Worm (Caenorhabditis elegans) whole organism, late embryonic: ENCODE data around the gene ugt-47.

Experiments
- C08G9.2 ChIP-seq: sonication (generic microtip); optimal IDR thresholded peaks from 2 replicates; lab custom pipeline; 2016; ENCODE audit warnings: mild to moderate bottlenecking, missing genetic modification characterization, moderate library complexity, missing compliant biosample characterization
- T23F11.4 ChIP-seq: fragments of 200-800 bp; sonication (Bioruptor generic); optimal IDR thresholded peaks from 2 replicates; lab custom pipeline; 2018; ENCODE audit warnings: mild to moderate bottlenecking, missing genetic modification characterization, missing compliant biosample characterization
- ahr-1 ChIP-seq: sonication (generic microtip); optimal IDR thresholded peaks from 2 replicates; lab custom pipeline; 2016; ENCODE audit warnings: missing genetic modification characterization, missing compliant biosample characterization
- ama-1 ChIP-seq: fragments of 150-350 bp; optimal IDR thresholded peaks from 2 replicates; lab custom pipeline; 2014
- ceh-19 ChIP-seq: fragments of 200-800 bp; sonication (Bioruptor generic); optimal IDR thresholded peaks from 2 replicates; lab custom pipeline; 2018; ENCODE audit warnings: mild to moderate bottlenecking, missing genetic modification characterization, missing compliant biosample characterization
- ceh-24 ChIP-seq: sonication (generic microtip); optimal IDR thresholded peaks from 2 replicates; lab custom pipeline; 2016; ENCODE audit warnings: mild to moderate bottlenecking, missing genetic modification characterization, missing compliant biosample characterization
- ceh-30 ChIP-seq: fragments of 150-350 bp; optimal IDR thresholded peaks from 2 replicates; lab custom pipeline; 2014; ENCODE audit warnings: missing biosample characterization, missing genetic modification characterization
- ceh-45 ChIP-seq: fragments of 200-800 bp; sonication (Bioruptor generic); IDR thresholded peaks from 2 replicates; pipeline ENCODE4 v1.3.6; 2022; ENCODE audit warnings: missing genetic modification reagents, missing genetic modification characterization, missing compliant biosample characterization
- ceh-6 ChIP-seq: fragments of 200-800 bp; sonication (Bioruptor generic); optimal IDR thresholded peaks from 2 replicates; lab custom pipeline; 2018; ENCODE audit warnings: mild to moderate bottlenecking, missing genetic modification characterization, missing compliant biosample characterization
- ceh-9 ChIP-seq: sonication (generic microtip); optimal IDR thresholded peaks from 2 replicates; lab custom pipeline; 2016; ENCODE audit warnings: mild to moderate bottlenecking, missing genetic modification characterization, inconsistent platforms, missing compliant biosample characterization
- dmd-4 ChIP-seq: sonication (generic microtip); optimal IDR thresholded peaks from 2 replicates; lab custom pipeline; 2016; ENCODE audit warnings: borderline replicate concordance, missing genetic modification characterization, missing compliant biosample characterization
- elt-2 ChIP-seq: sonication (generic microtip); optimal IDR thresholded peaks from 2 replicates; lab custom pipeline; 2016; ENCODE audit warnings: missing genetic modification reagents, missing genetic modification characterization, missing compliant biosample characterization
- fax-1 ChIP-seq: sonication (generic microtip); optimal IDR thresholded peaks from 2 replicates; lab custom pipeline; 2016; ENCODE audit warnings: missing genotype, missing genetic modification characterization, missing compliant biosample characterization
- hlh-13 ChIP-seq: fragments of 200-800 bp; sonication (Bioruptor generic); optimal IDR thresholded peaks from 2 replicates; lab custom pipeline; 2018; ENCODE audit warnings: mild to moderate bottlenecking, missing genetic modification characterization, missing compliant biosample characterization
- hlh-30 ChIP-seq: sonication (generic microtip); optimal IDR thresholded peaks from 2 replicates; lab custom pipeline; 2017; ENCODE audit warnings: antibody characterized with exemption, missing genetic modification characterization, missing compliant biosample characterization; ENCODE audit not compliant: insufficient read depth
- hlh-6 ChIP-seq: sonication (generic microtip); optimal IDR thresholded peaks from 2 replicates; lab custom pipeline; 2016; ENCODE audit warnings: missing genotype, missing genetic modification characterization, missing compliant biosample characterization
- nhr-11 ChIP-seq: fragments of 150-350 bp; optimal IDR thresholded peaks from 2 replicates; lab custom pipeline; 2014; ENCODE audit warnings: missing biosample characterization, missing genetic modification characterization
- npax-4 ChIP-seq: sonication (generic microtip); optimal IDR thresholded peaks from 2 replicates; lab custom pipeline; 2016; ENCODE audit warnings: missing genetic modification characterization, missing compliant biosample characterization
- odd-2 ChIP-seq: sonication (generic microtip); optimal IDR thresholded peaks from 2 replicates; lab custom pipeline; 2017; ENCODE audit warnings: antibody characterized with exemption, mild to moderate bottlenecking, missing genetic modification characterization, missing compliant biosample characterization
- pax-1 ChIP-seq: fragments of 150-350 bp; optimal IDR thresholded peaks from 2 replicates; lab custom pipeline; 2014; ENCODE audit warnings: missing biosample characterization, missing genetic modification characterization
- pha-2 ChIP-seq: sonication (generic microtip); optimal IDR thresholded peaks from 2 replicates; lab custom pipeline; 2017; ENCODE audit warnings: mild to moderate bottlenecking, missing genetic modification characterization, missing compliant biosample characterization
- pha-4 ChIP-seq: fragments of 150-350 bp; optimal IDR thresholded peaks from 2 replicates; lab custom pipeline; 2018; ENCODE audit warnings: missing biosample characterization, missing genetic modification reagents, missing genetic modification characterization
- rnt-1 ChIP-seq: sonication (generic microtip); optimal IDR thresholded peaks from 2 replicates; lab custom pipeline; 2016; ENCODE audit warnings: missing genetic modification characterization, missing compliant biosample characterization
- ttx-3 ChIP-seq: sonication (generic microtip); optimal IDR thresholded peaks from 2 replicates; lab custom pipeline; 2016; ENCODE audit warnings: missing genetic modification reagents, missing genetic modification characterization, missing compliant biosample characterization
- unc-3 ChIP-seq, 2 experiments: fragments of 200-800 bp in 1 of 2; sonication (Bioruptor generic) in 1 of 2; sonication (generic microtip) in 1 of 2; conservative IDR thresholded peaks in 1 of 2; optimal IDR thresholded peaks in 1 of 2; 2 replicates each; pipeline versions ENCODE4 v1.3.6 to Lab custom; 2016 to 2022; ENCODE audit warnings: missing compliant biosample characterization in 2 of 2, missing genetic modification characterization in 2 of 2, missing genetic modification reagents in 1 of 2
- unc-42 ChIP-seq: sonication (generic microtip); optimal IDR thresholded peaks from 2 replicates; lab custom pipeline; 2016; ENCODE audit warnings: missing genotype, missing genetic modification characterization, missing compliant biosample characterization
- unc-55 ChIP-seq: sonication (generic microtip); optimal IDR thresholded peaks from 2 replicates; lab custom pipeline; 2017; ENCODE audit warnings: missing biosample characterization, missing genetic modification reagents, missing genetic modification characterization
- zip-5 ChIP-seq: sonication (generic microtip); optimal IDR thresholded peaks from 2 replicates; lab custom pipeline; 2016; ENCODE audit warnings: missing genetic modification characterization, missing compliant biosample characterization

ugt-47 gene

DNA sequence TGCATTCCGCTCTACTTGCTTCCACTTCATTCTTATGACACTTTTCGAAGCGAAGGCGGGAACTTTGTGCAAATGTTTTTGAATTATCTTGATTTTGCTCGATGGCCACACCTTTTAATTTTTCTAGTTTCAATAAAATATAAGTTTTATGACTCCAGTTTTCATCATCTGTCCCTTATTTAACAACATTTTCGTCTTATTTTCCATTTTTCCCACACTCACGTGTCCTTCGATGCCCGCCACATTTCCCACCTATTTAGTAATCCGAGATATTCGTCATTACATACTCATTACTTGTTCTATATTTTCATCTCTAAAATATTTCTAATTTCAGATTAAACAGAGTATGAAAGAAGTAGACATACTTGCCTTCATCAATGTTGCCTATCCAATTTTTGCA lies 4.0 kb downstream of the ugt-47 start, which contains the start of gene srd-49 (continued):
- TF ChIP-seq ama-1 (lab: Kevin White, UChicago) (no peak), pha-4 (tag; lab: Kevin White, UChicago) (no peak)

DNA sequence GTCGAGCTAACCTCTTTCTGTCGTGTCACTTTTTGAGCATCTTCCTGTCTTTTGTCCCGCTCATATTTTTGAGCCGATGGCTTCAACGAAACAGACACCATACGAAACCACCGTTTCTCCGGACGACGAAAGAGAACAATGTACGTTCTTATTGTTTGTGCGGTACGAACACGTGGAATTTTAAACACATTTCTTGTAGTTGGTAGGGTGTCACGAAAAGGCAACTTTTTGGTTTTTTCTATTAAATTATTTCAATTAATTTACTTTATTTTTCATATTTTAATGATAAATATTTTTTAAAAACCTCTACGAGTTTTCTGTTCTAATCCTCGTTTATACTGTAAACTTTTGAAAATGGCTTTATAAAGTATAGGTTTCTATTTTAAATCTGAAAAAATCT lies 7.2 kb downstream of the ugt-47 start, which contains the start of gene R04B5.11:
TSS of gene R04B5.11 (minus strand) at position 101 of the 400 bp plus-strand sequence.
- TF ChIP-seq ceh-45 (GFP tag; lab: Robert Waterston, UW), result no peak
- TF ChIP-seq nhr-11 (tag; lab: Kevin White, UChicago), result no peak
- no peak for TF ChIP-seq dmd-4 (tag; lab: Kevin White, UChicago)
- TF ChIP-seq rnt-1 (tag; lab: Kevin White, UChicago), result no peak
- TF ChIP-seq, all 69 proteins: peak for 0

DNA sequence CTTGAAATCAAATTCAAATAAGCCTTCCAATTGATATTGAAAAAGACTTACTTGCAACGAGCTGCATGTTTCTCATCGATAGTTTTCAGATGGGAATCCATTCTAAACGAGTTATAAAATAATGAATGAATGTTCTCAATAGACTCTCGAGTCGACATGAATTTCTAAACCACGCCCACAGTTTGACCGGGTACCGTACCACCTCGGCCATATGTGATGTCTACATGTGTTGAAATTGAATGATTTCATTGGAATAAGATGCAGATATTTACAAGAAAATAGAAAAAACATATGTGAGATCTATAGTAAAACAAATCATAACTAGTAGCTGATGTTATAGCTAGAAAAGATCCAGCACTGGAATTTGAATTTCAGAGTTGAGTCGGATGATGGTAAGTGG lies 7.9 kb downstream of the ugt-47 start, which contains the start of gene R04B5.7:
TSS of gene R04B5.7 (minus strand) at position 101 of the 400 bp plus-strand sequence.
- no peak for TF ChIP-seq unc-42 (tag; lab: Kevin White, UChicago)
- TF ChIP-seq pha-4 (tag; lab: Kevin White, UChicago), result no peak
- TF ChIP-seq fax-1 (tag; lab: Kevin White, UChicago), result no peak
- TF ChIP-seq dmd-4 (tag; lab: Kevin White, UChicago), result no peak
- no peak for TF ChIP-seq ceh-45 (GFP tag; lab: Robert Waterston, UW)
- no peak for TF ChIP-seq pha-2 (tag; lab: Kevin White, UChicago)
- TF ChIP-seq nhr-11 (tag; lab: Kevin White, UChicago), result no peak
- TF ChIP-seq T23F11.4 (GFP tag; lab: Kevin White, UChicago), result no peak
- no peak for TF ChIP-seq unc-3 (GFP tag; conservative IDR thresholded peaks at IDR 0.05; lab: Robert Waterston, UW)
- TF ChIP-seq unc-3 (tag; optimal IDR thresholded peaks at IDR 0.05; lab: Kevin White, UChicago), result no peak
- TF ChIP-seq pax-1 (tag; lab: Kevin White, UChicago), result no peak
- TF ChIP-seq hlh-13 (GFP tag; lab: Kevin White, UChicago), result no peak
- no peak for TF ChIP-seq hlh-30 (tag; lab: Kevin White, UChicago)
- no peak for TF ChIP-seq zip-5
- no peak for TF ChIP-seq ceh-24
- no peak for TF ChIP-seq ceh-9 (tag; lab: Kevin White, UChicago)
- TF ChIP-seq hlh-6 (tag; lab: Kevin White, UChicago), result no peak
- TF ChIP-seq elt-2 (tag; lab: Kevin White, UChicago), result no peak
- no peak for TF ChIP-seq ceh-19 (GFP tag; lab: Kevin White, UChicago)
- no peak for TF ChIP-seq odd-2 (tag; lab: Kevin White, UChicago)

DNA sequence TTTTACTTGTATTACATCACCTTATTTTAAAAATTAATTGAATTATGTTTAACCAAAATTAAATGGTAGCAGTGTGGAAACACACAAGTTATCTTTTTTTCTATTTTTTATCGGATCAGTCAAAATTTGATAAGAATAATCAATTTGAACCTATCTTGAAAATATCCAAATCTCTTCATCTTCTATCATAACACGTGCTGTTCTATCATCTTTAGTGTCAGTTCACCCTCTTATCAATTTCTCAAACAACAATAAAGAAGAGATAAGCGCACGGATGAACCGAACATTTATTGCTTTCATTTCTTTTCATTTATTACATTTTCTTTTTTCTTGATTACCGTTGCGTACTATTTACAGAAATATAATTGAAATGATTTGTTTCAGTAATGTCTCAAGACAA lies 11.3 kb downstream of the ugt-47 start, which contains the start of gene R04B5.5:
TSS of gene R04B5.5 (plus strand) at position 378 of the 400 bp plus-strand sequence.
- TF ChIP-seq ahr-1 (tag; lab: Kevin White, UChicago), result no peak
- peak; percentile 59 for TF ChIP-seq ceh-30 (tag; lab: Kevin White, UChicago)
- peak; percentile 1 for TF ChIP-seq unc-55 (GFP tag; lab: Kevin White, UChicago)
- no peak for TF ChIP-seq npax-4
- TF ChIP-seq elt-2 (tag; lab: Kevin White, UChicago), result peak; percentile 95

DNA sequence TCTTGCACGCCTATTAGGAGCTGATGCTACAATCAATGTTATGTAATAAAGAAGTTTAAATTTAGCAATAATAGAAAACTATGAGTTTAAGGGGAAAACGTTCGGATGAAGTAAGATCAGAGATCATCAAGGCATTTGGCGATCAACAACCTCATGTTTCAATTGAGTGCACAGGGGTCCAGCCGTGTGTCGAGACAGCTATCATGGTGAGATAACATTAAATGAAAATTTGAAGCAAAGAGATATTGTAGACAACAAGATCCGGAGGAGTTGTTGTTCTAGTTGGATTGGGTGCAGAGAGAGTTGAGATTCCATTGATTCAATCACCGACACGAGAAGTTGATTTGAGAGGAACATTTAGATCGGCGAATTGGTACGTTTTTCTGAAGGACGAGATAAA lies 12.3 kb downstream of the ugt-47 start:
- no peak for TF ChIP-seq ceh-30 (tag; lab: Kevin White, UChicago)
- TF ChIP-seq ceh-6, result no peak
- no peak for TF ChIP-seq ahr-1 (tag; lab: Kevin White, UChicago)
- no peak for TF ChIP-seq hlh-6 (tag; lab: Kevin White, UChicago)
- TF ChIP-seq hlh-13 (GFP tag; lab: Kevin White, UChicago), result no peak

DNA sequence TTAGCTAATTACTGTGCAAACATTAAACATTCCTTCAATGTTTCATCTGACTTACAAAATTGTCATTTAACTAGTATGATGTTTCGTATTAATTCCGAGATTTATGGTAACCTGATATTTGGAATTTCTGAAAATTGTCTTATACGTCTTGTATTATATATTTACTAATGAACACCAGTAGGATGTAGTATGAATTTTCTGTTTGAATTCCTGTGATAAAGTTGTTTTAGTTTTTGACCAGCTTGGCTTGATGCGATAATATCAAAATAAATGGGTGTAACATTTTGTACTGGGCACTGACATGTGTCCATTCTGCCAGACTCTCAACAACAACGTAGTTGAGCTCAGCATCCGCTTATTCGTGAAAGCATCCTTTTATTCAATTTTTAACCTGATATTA lies 13.5 kb downstream of the ugt-47 start, which contains the start of gene R04B5.6:
TSS of gene R04B5.6 (plus strand) at position 301 of the 400 bp plus-strand sequence.
- TF ChIP-seq C08G9.2 (tag; lab: Kevin White, UChicago), result no peak
- no peak for TF ChIP-seq ceh-45 (GFP tag; lab: Robert Waterston, UW)
- TF ChIP-seq unc-3 (GFP tag; conservative IDR thresholded peaks at IDR 0.05; lab: Robert Waterston, UW), result no peak
- no peak for TF ChIP-seq unc-3 (tag; optimal IDR thresholded peaks at IDR 0.05; lab: Kevin White, UChicago)
- no peak for TF ChIP-seq ttx-3 (tag; lab: Kevin White, UChicago)
